Worm (Caenorhabditis elegans) whole organism, young adult: ENCODE data around the gene Y37A1B.4.

Experiments
- B0019.2 ChIP-seq: fragments of 200-800 bp; sonication (Bioruptor generic); conservative IDR thresholded peaks from 2 replicates; pipeline ENCODE4 v1.3.6; 2022; ENCODE audit warnings: missing genetic modification reagents, missing genetic modification characterization, missing compliant biosample characterization
- B0035.1 ChIP-seq: sonication (generic microtip); optimal IDR thresholded peaks from 2 replicates; lab custom pipeline; 2016; ENCODE audit warnings: missing genetic modification characterization, mild to moderate bottlenecking, missing compliant biosample characterization, missing genotype, missing genetic modification reagents
- B0336.3 ChIP-seq: fragments of 200-800 bp; sonication (Bioruptor generic); IDR thresholded peaks from 2 replicates; pipeline ENCODE4 v1.3.6; 2022; ENCODE audit warnings: missing genetic modification characterization, missing compliant biosample characterization
- C06A6.2 ChIP-seq: fragments of 200-800 bp; sonication (Bioruptor generic); conservative IDR thresholded peaks from 2 replicates; pipeline ENCODE4 v1.3.6; 2022; ENCODE audit warnings: missing genetic modification characterization, missing compliant biosample characterization
- D2030.7 ChIP-seq: fragments of 200-800 bp; sonication (Bioruptor generic); IDR thresholded peaks from 2 replicates; pipeline ENCODE4 v1.3.6; 2022; ENCODE audit warnings: missing genetic modification reagents, missing genetic modification characterization, missing compliant biosample characterization
- F33H1.4 ChIP-seq: fragments of 200-800 bp; sonication (Bioruptor generic); IDR thresholded peaks from 2 replicates; pipeline ENCODE4 v1.3.6; 2022; ENCODE audit warnings: missing genetic modification reagents, missing genetic modification characterization, missing compliant biosample characterization
- F37B4.10 ChIP-seq: fragments of 200-800 bp; sonication (Bioruptor generic); IDR thresholded peaks from 2 replicates; pipeline ENCODE4 v1.3.6; 2022; ENCODE audit warnings: missing genetic modification characterization, missing compliant biosample characterization
- F49E8.2 ChIP-seq: sonication (generic microtip); optimal IDR thresholded peaks from 3 replicates; lab custom pipeline; 2017; ENCODE audit warnings: missing genetic modification characterization, mild to moderate bottlenecking, missing compliant biosample characterization, antibody characterized with exemption, moderate library complexity; ENCODE audit not compliant: insufficient read depth
- F57A8.1 ChIP-seq: fragments of 200-800 bp; sonication (Bioruptor generic); optimal IDR thresholded peaks from 2 replicates; lab custom pipeline; 2018; ENCODE audit warnings: mild to moderate bottlenecking, missing genetic modification characterization, moderate library complexity, missing compliant biosample characterization
- T26A5.8 ChIP-seq: sonication (generic microtip); optimal IDR thresholded peaks from 2 replicates; lab custom pipeline; 2016; ENCODE audit warnings: missing genetic modification characterization, missing compliant biosample characterization
- Y53F4B.3 ChIP-seq: fragments of 200-800 bp; sonication (Bioruptor generic); IDR thresholded peaks from 2 replicates; pipeline ENCODE4 v1.3.6; 2022; ENCODE audit warnings: missing genetic modification reagents, missing genetic modification characterization, missing compliant biosample characterization
- Y67H2A.10 ChIP-seq: fragments of 200-800 bp; sonication (Bioruptor generic); conservative IDR thresholded peaks from 2 replicates; pipeline ENCODE4 v1.3.6; 2022; ENCODE audit warnings: missing genetic modification reagents, missing genetic modification characterization, missing compliant biosample characterization
- Y79H2A.3 ChIP-seq: fragments of 200-800 bp; sonication (Bioruptor generic); conservative IDR thresholded peaks from 2 replicates; pipeline ENCODE4 v1.3.6; 2022; ENCODE audit warnings: missing genetic modification reagents, missing genetic modification characterization, missing compliant biosample characterization
- aptf-2 ChIP-seq: fragments of 200-800 bp; sonication (Bioruptor generic); conservative IDR thresholded peaks from 2 replicates; pipeline ENCODE4 v1.3.6; 2022; ENCODE audit warnings: missing genetic modification reagents, missing genetic modification characterization, missing compliant biosample characterization
- athp-1 ChIP-seq: sonication (generic microtip); optimal IDR thresholded peaks from 2 replicates; lab custom pipeline; 2017; ENCODE audit warnings: mild to moderate bottlenecking, missing genetic modification characterization, missing compliant biosample characterization
- attf-6 ChIP-seq: fragments of 200-800 bp; sonication (Bioruptor generic); IDR thresholded peaks from 2 replicates; pipeline ENCODE4 v1.3.6; 2022; ENCODE audit warnings: missing genetic modification reagents, missing genetic modification characterization, missing compliant biosample characterization
- bed-1 ChIP-seq: fragments of 200-800 bp; sonication (Bioruptor generic); IDR thresholded peaks from 2 replicates; pipeline ENCODE4 v1.3.6; 2022; ENCODE audit warnings: missing genetic modification reagents, missing genetic modification characterization, missing compliant biosample characterization
- bed-2 ChIP-seq: fragments of 200-800 bp; sonication (Bioruptor generic); IDR thresholded peaks from 2 replicates; pipeline ENCODE4 v1.3.6; 2022; ENCODE audit warnings: missing genetic modification reagents, missing genetic modification characterization, missing compliant biosample characterization
- cebp-2 ChIP-seq: fragments of 200-800 bp; sonication (Bioruptor generic); IDR thresholded peaks from 2 replicates; pipeline ENCODE4 v1.3.6; 2022; ENCODE audit warnings: missing genetic modification characterization, missing compliant biosample characterization
- ceh-27 ChIP-seq: fragments of 200-800 bp; sonication (Bioruptor generic); optimal IDR thresholded peaks from 2 replicates; lab custom pipeline; 2018; ENCODE audit warnings: mild to moderate bottlenecking, missing genetic modification characterization, moderate library complexity, missing compliant biosample characterization
- ceh-58 ChIP-seq: fragments of 200-800 bp; sonication (Bioruptor generic); IDR thresholded peaks from 2 replicates; pipeline ENCODE4 v1.3.6; 2022; ENCODE audit warnings: missing genetic modification characterization, missing compliant biosample characterization
- chd-7 ChIP-seq: sonication (generic microtip); optimal IDR thresholded peaks from 2 replicates; lab custom pipeline; 2016; ENCODE audit warnings: mild to moderate bottlenecking, missing genetic modification characterization, moderate library complexity, missing compliant biosample characterization
- dpff-1 ChIP-seq: sonication (generic microtip); optimal IDR thresholded peaks from 2 replicates; lab custom pipeline; 2017; ENCODE audit warnings: mild to moderate bottlenecking, missing genetic modification characterization, missing compliant biosample characterization
- efl-1 ChIP-seq: fragments of 150-350 bp; optimal IDR thresholded peaks from 2 replicates; lab custom pipeline; 2014; ENCODE audit warnings: missing biosample characterization, missing genetic modification reagents, missing genetic modification characterization
- ekl-4 ChIP-seq: fragments of 200-800 bp; sonication (Bioruptor generic); IDR thresholded peaks from 2 replicates; pipeline ENCODE4 v1.3.6; 2022; ENCODE audit warnings: missing genetic modification reagents, missing genetic modification characterization, missing compliant biosample characterization
- fkh-3 ChIP-seq: sonication (generic microtip); optimal IDR thresholded peaks from 2 replicates; lab custom pipeline; 2016; ENCODE audit warnings: mild to moderate bottlenecking, missing genetic modification characterization, missing compliant biosample characterization
- hmg-1.2 ChIP-seq: fragments of 200-800 bp; sonication (Bioruptor generic); IDR thresholded peaks from 2 replicates; pipeline ENCODE4 v1.3.6; 2022; ENCODE audit warnings: missing genetic modification reagents, missing genetic modification characterization, missing compliant biosample characterization
- hmg-20 ChIP-seq: fragments of 200-800 bp; sonication (Bioruptor generic); IDR thresholded peaks from 2 replicates; pipeline ENCODE4 v1.3.6; 2022; ENCODE audit warnings: missing genetic modification reagents, missing genetic modification characterization, missing compliant biosample characterization
- let-526 ChIP-seq: fragments of 200-800 bp; sonication (Bioruptor generic); IDR thresholded peaks from 2 replicates; pipeline ENCODE4 v1.3.6; 2022; ENCODE audit warnings: missing genetic modification reagents, missing genetic modification characterization, missing compliant biosample characterization
- lsl-1 ChIP-seq: fragments of 200-800 bp; sonication (Bioruptor generic); optimal IDR thresholded peaks from 2 replicates; lab custom pipeline; 2018; ENCODE audit warnings: mild to moderate bottlenecking, missing genetic modification characterization, moderate library complexity, missing compliant biosample characterization
- madf-6 ChIP-seq: fragments of 200-800 bp; sonication (Bioruptor generic); IDR thresholded peaks from 2 replicates; pipeline ENCODE4 v1.3.6; 2022; ENCODE audit warnings: missing genetic modification reagents, missing genetic modification characterization, missing compliant biosample characterization
- madf-8 ChIP-seq: fragments of 200-800 bp; sonication (Bioruptor generic); conservative IDR thresholded peaks from 2 replicates; pipeline ENCODE4 v1.3.6; 2022; ENCODE audit warnings: missing genetic modification reagents, missing genetic modification characterization, missing compliant biosample characterization
- nfya-2 ChIP-seq: fragments of 200-800 bp; sonication (Bioruptor generic); IDR thresholded peaks from 2 replicates; pipeline ENCODE4 v1.3.6; 2022; ENCODE audit warnings: missing genetic modification reagents, missing genetic modification characterization, missing compliant biosample characterization
- nhr-120 ChIP-seq: fragments of 200-800 bp; sonication (Bioruptor generic); IDR thresholded peaks from 2 replicates; pipeline ENCODE4 v1.3.6; 2022; ENCODE audit warnings: missing genetic modification characterization, missing compliant biosample characterization
- nhr-179 ChIP-seq: sonication (generic microtip); optimal IDR thresholded peaks from 2 replicates; lab custom pipeline; 2016; ENCODE audit warnings: mild to moderate bottlenecking, missing genetic modification characterization, missing compliant biosample characterization
- nhr-27 ChIP-seq: fragments of 200-800 bp; sonication (Bioruptor generic); optimal IDR thresholded peaks from 2 replicates; lab custom pipeline; 2018; ENCODE audit warnings: mild to moderate bottlenecking, missing genetic modification characterization, moderate library complexity, missing compliant biosample characterization
- nhr-80 ChIP-seq: sonication (generic microtip); optimal IDR thresholded peaks from 2 replicates; lab custom pipeline; 2016; ENCODE audit warnings: missing genetic modification characterization, missing compliant biosample characterization
- nhr-90 ChIP-seq: sonication (generic microtip); optimal IDR thresholded peaks from 2 replicates; lab custom pipeline; 2016; ENCODE audit warnings: missing genotype, mild to moderate bottlenecking, missing genetic modification characterization, missing compliant biosample characterization
- rec-8 ChIP-seq, 2 experiments: sonication (generic microtip); optimal IDR thresholded peaks; 2 replicates each; lab custom pipeline; 2016; ENCODE audit warnings: mild to moderate bottlenecking in 2 of 2, missing genetic modification characterization in 2 of 2, missing genetic modification reagents in 2 of 2, missing genotype in 2 of 2, missing biosample characterization in 1 of 2, missing compliant biosample characterization in 1 of 2, moderate library complexity in 1 of 2
- sdz-38 ChIP-seq: sonication (generic microtip); optimal IDR thresholded peaks from 2 replicates; lab custom pipeline; 2016; ENCODE audit warnings: missing genotype, missing genetic modification characterization, missing compliant biosample characterization
- sea-2 ChIP-seq: fragments of 200-800 bp; sonication (Bioruptor generic); IDR thresholded peaks from 2 replicates; pipeline ENCODE4 v1.3.6; 2022; ENCODE audit warnings: missing genetic modification characterization, missing compliant biosample characterization
- snpc-4 ChIP-seq, 5 experiments: fragments of 150-350 bp in 1 of 5; sonication (generic microtip) in 4 of 5; optimal IDR thresholded peaks; 2 replicates each; lab custom pipeline; 2014 to 2018; ENCODE audit warnings: missing genetic modification characterization in 5 of 5, missing biosample characterization in 3 of 5, antibody characterized with exemption in 2 of 5, mild to moderate bottlenecking in 2 of 5, missing compliant biosample characterization in 2 of 5, missing genotype in 2 of 5, moderate library complexity in 2 of 5, missing genetic modification reagents in 1 of 5
- somi-1 ChIP-seq: fragments of 200-800 bp; sonication (Bioruptor generic); optimal IDR thresholded peaks from 2 replicates; lab custom pipeline; 2018; ENCODE audit warnings: mild to moderate bottlenecking, missing genetic modification characterization, missing compliant biosample characterization
- ztf-18 ChIP-seq: sonication (generic microtip); optimal IDR thresholded peaks from 2 replicates; lab custom pipeline; 2016; ENCODE audit warnings: missing genotype, mild to moderate bottlenecking, missing genetic modification characterization, missing compliant biosample characterization
- ztf-26 ChIP-seq: sonication (generic microtip); optimal IDR thresholded peaks from 2 replicates; lab custom pipeline; 2017; ENCODE audit warnings: missing genetic modification characterization, missing compliant biosample characterization
- ztf-6 ChIP-seq: fragments of 200-800 bp; sonication (Bioruptor generic); IDR thresholded peaks from 2 replicates; pipeline ENCODE4 v1.3.6; 2022; ENCODE audit warnings: missing genetic modification reagents, missing genetic modification characterization, missing compliant biosample characterization

Gene Y37A1B.4

ce11 chrIV:14070992-14071289, 10.4 kb upstream of the Y37A1B.4 start (continued):
- TF ChIP-seq ceh-58 (GFP tag; lab: Robert Waterston, UW) (no peak), cebp-2 (GFP tag; lab: Robert Waterston, UW) (no peak), somi-1 (peak; percentile 65), D2030.7 (GFP tag; lab: Robert Waterston, UW) (peak; percentile 83), bed-2 (no peak), Y53F4B.3 (GFP tag; lab: Robert Waterston, UW) (no peak; the same call in 1 of the 2 replicates), ekl-4 (GFP tag; lab: Robert Waterston, UW) (peak; percentile 91), nhr-27 (peak; percentile 12), sdz-38 (no peak), rec-8 (tag; optimal IDR thresholded peaks at IDR 0.05; lab: Kevin White, UChicago) (no peak)

DNA sequence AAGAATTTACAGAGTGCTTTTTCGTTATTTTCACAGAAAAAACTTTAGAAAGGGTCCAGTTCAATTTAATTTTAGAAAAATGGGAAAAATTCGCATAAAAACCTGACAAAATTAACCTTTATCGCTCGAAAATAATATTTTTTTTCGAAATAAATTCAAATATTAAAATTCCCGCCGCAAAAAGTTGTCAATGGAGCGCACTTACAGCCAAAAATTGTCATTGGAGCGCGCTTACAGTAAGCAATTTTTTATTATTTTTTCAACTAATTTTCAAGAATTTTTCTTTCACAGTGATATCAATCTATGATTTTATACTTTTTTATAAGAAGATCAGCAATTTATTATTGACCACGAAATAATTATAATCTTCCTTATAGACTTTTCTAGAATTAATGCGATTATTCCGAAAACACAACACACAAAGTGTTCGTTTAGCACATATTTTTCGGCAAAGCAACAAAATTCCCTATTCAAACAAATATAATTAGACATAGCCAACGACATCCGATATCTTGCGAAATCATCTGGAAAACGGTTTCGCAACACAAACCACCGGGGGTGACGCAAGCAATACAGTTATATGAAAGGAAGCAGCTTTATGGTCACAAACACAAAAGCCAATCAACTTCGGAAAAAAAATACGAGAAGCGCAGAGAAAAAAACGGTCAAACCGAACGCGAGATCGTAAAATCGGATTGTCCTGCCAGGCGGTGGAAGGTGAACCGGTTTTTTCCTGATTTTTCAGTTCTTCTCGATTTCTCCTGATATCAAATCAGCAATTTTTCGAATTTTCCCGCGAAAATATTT, 9.9 kb upstream of the Y37A1B.4 start:
- TF ChIP-seq athp-1 (tag; lab: Kevin White, UChicago) (no peak), nhr-90 (tag; lab: Kevin White, UChicago) (no peak), ztf-18 (tag; lab: Kevin White, UChicago) (no peak), nhr-179 (tag; lab: Kevin White, UChicago) (no peak), attf-6 (peak; percentile 87), hmg-1.2 (GFP tag; lab: Robert Waterston, UW) (no peak), nhr-120 (GFP tag; lab: Robert Waterston, UW) (no peak), hmg-20 (GFP tag; lab: Robert Waterston, UW) (no peak), Y79H2A.3 (GFP tag; lab: Robert Waterston, UW) (no peak), ztf-26 (no peak), efl-1 (peak; percentile 66), nhr-27 (no peak), C06A6.2 (GFP tag; lab: Robert Waterston, UW) (no peak), ekl-4 (GFP tag; lab: Robert Waterston, UW) (no peak), lsl-1 (GFP tag; lab: Kevin White, UChicago) (peak; percentile 6), F33H1.4 (peak; percentile 71), ceh-27 (GFP tag; lab: Kevin White, UChicago) (no peak), B0336.3 (no peak), ztf-6 (no peak), nhr-80 (tag; lab: Kevin White, UChicago) (peak; percentile 37), bed-1 (GFP tag; lab: Robert Waterston, UW) (no peak), chd-7 (tag; lab: Kevin White, UChicago) (no peak), B0035.1 (tag; lab: Kevin White, UChicago) (no peak), aptf-2 (no peak), nfya-2 (GFP tag; lab: Robert Waterston, UW) (no peak), snpc-4 (GFP tag; optimal IDR thresholded peaks at IDR 0.05; lab: Kevin White, UChicago) (peak; percentile 57), snpc-4 (tag; optimal IDR thresholded peaks at IDR 0.05; lab: Kevin White, UChicago) (peak in 3 of 4 experiments; percentile 70 to 88 (median 85)), cebp-2 (GFP tag; lab: Robert Waterston, UW) (no peak), dpff-1 (tag; lab: Kevin White, UChicago) (no peak), Y67H2A.10 (GFP tag; lab: Robert Waterston, UW) (no peak), F57A8.1 (GFP tag; lab: Kevin White, UChicago) (no peak), sea-2 (GFP tag; lab: Robert Waterston, UW) (no peak), let-526 (GFP tag; lab: Robert Waterston, UW) (no peak), F37B4.10 (GFP tag; lab: Robert Waterston, UW) (no peak), B0019.2 (GFP tag; lab: Robert Waterston, UW) (no peak), fkh-3 (no peak), madf-8 (peak; percentile 47; the same call in 1 of the 2 replicates), T26A5.8 (tag; lab: Kevin White, UChicago) (no peak), madf-6 (GFP tag; lab: Robert Waterston, UW) (peak; percentile 70), sdz-38 (no peak), F49E8.2 (tag; lab: Kevin White, UChicago) (peak; percentile 15)
